Fruit fly (Drosophila melanogaster) whole organism, embryonic: ENCODE results near the gene chic.

Source experiments
- Asciz ChIP-seq: fragments of 200-800 bp; sonication (Bioruptor generic); optimal IDR thresholded peaks from 2 replicates; lab custom pipeline; 2017; ENCODE audit warnings: missing biosample characterization, mild to moderate bottlenecking, missing genetic modification characterization, missing genetic modification reagents
- Atf-2 ChIP-seq: fragments of 200-800 bp; sonication (Bioruptor generic); optimal IDR thresholded peaks from 2 replicates; lab custom pipeline; 2016; ENCODE audit warnings: missing biosample characterization, missing genetic modification characterization
- B-H1 ChIP-seq: fragments of 200-800 bp; sonication (Bioruptor generic); IDR thresholded peaks from 3 replicates; pipeline ENCODE4 v1.3.6; 2022; ENCODE audit warnings: missing biosample characterization, missing genetic modification characterization
- BEAF-32 ChIP-seq: fragments of 200-800 bp; sonication (Bioruptor generic); optimal IDR thresholded peaks from 3 replicates; lab custom pipeline; 2017; ENCODE audit warnings: missing biosample characterization, missing genetic modification characterization, mild to moderate bottlenecking, moderate library complexity, missing genetic modification reagents
- Bgb ChIP-seq: fragments of 200-800 bp; sonication (Bioruptor generic); IDR thresholded peaks from 2 replicates; pipeline ENCODE4 v1.3.6; 2022; ENCODE audit warnings: missing biosample characterization, missing genetic modification characterization; ENCODE audit not compliant: partially characterized antibody
- CG10147 ChIP-seq: fragments of 200-800 bp; sonication (Bioruptor generic); optimal IDR thresholded peaks from 2 replicates; lab custom pipeline; 2019; ENCODE audit warnings: missing biosample characterization, mild to moderate bottlenecking, missing genetic modification characterization, moderate library complexity
- CG10321 ChIP-seq: fragments of 200-800 bp; sonication (Bioruptor generic); IDR thresholded peaks from 2 replicates; pipeline ENCODE4 v1.3.6; 2022; ENCODE audit warnings: missing biosample characterization, missing genetic modification characterization
- CG10543 ChIP-seq: fragments of 200-800 bp; sonication (Bioruptor generic); optimal IDR thresholded peaks from 3 replicates; lab custom pipeline; 2017; ENCODE audit warnings: missing biosample characterization, mild to moderate bottlenecking, missing genetic modification characterization, moderate library complexity
- CG10979 ChIP-seq: fragments of 200-800 bp; sonication (Bioruptor generic); optimal IDR thresholded peaks from 2 replicates; lab custom pipeline; 2018; ENCODE audit warnings: missing biosample characterization, mild to moderate bottlenecking, missing genetic modification characterization, moderate library complexity
- CG11504 ChIP-seq: fragments of 200-800 bp; sonication (Bioruptor generic); optimal IDR thresholded peaks from 3 replicates; lab custom pipeline; 2019; ENCODE audit warnings: missing biosample characterization, mild to moderate bottlenecking, missing genetic modification characterization, moderate library complexity
- CG11723 ChIP-seq: fragments of 200-800 bp; sonication (Bioruptor generic); optimal IDR thresholded peaks from 2 replicates; lab custom pipeline; 2017; ENCODE audit warnings: missing biosample characterization, mild to moderate bottlenecking, missing genetic modification characterization
- CG12071 ChIP-seq: fragments of 200-800 bp; sonication (Bioruptor generic); optimal IDR thresholded peaks from 3 replicates; lab custom pipeline; 2018; ENCODE audit warnings: missing biosample characterization, mild to moderate bottlenecking, missing genetic modification characterization
- CG15514 ChIP-seq: fragments of 200-800 bp; sonication (Bioruptor generic); optimal IDR thresholded peaks from 3 replicates; lab custom pipeline; 2017; ENCODE audit warnings: missing biosample characterization, missing genetic modification characterization, mild to moderate bottlenecking, moderate library complexity, missing genetic modification reagents
- CG2712 ChIP-seq: fragments of 200-800 bp; optimal IDR thresholded peaks from 3 replicates; lab custom pipeline; 2019; ENCODE audit warnings: missing biosample characterization, mild to moderate bottlenecking, missing genetic modification characterization, moderate library complexity
- CG43689 ChIP-seq: fragments of 200-800 bp; sonication (Bioruptor generic); IDR thresholded peaks from 2 replicates; pipeline ENCODE4 v1.3.6; 2022; ENCODE audit warnings: missing biosample characterization, missing genetic modification characterization
- CG8281 ChIP-seq: fragments of 200-800 bp; sonication (Bioruptor generic); optimal IDR thresholded peaks from 2 replicates; lab custom pipeline; 2018; ENCODE audit warnings: missing biosample characterization, mild to moderate bottlenecking, missing genetic modification characterization, moderate library complexity
- CG8290 ChIP-seq, 3 experiments: fragments of 200-800 bp; sonication (Bioruptor generic); optimal IDR thresholded peaks; 2 replicates each; lab custom pipeline; 2016 to 2019; ENCODE audit warnings: missing biosample characterization in 3 of 3, missing genetic modification characterization in 3 of 3, mild to moderate bottlenecking in 2 of 3, moderate library complexity in 1 of 3
- Dad ChIP-seq: fragments of 200-800 bp; sonication (Bioruptor generic); optimal IDR thresholded peaks from 3 replicates; lab custom pipeline; 2016; ENCODE audit warnings: missing biosample characterization, missing genetic modification characterization
- E2f1 ChIP-seq: fragments of 200-800 bp; sonication (Bioruptor generic); IDR thresholded peaks from 2 replicates; pipeline ENCODE4 v1.3.6; 2022; ENCODE audit warnings: missing biosample characterization, missing genetic modification characterization
- E2f2 ChIP-seq: fragments of 200-800 bp; sonication (Bioruptor generic); IDR thresholded peaks from 2 replicates; pipeline ENCODE4 v1.3.6; 2022; ENCODE audit warnings: missing biosample characterization, missing genetic modification characterization
- GATAe ChIP-seq: fragments of 200-800 bp; sonication (Bioruptor generic); conservative IDR thresholded peaks from 2 replicates; pipeline ENCODE4 v1.3.6; 2022; ENCODE audit warnings: missing biosample characterization, missing genetic modification characterization
- Hr39 ChIP-seq: fragments of >200 bp; optimal IDR thresholded peaks from 2 replicates; lab custom pipeline; 2017
- Hsf ChIP-seq: fragments of 200-800 bp; sonication (Bioruptor generic); optimal IDR thresholded peaks from 3 replicates; lab custom pipeline; 2016; ENCODE audit warnings: missing biosample characterization, missing genetic modification characterization
- Oli ChIP-seq: fragments of 200-800 bp; sonication (Bioruptor generic); optimal IDR thresholded peaks from 2 replicates; lab custom pipeline; 2018; ENCODE audit warnings: missing biosample characterization, mild to moderate bottlenecking, missing genetic modification characterization, moderate library complexity
- YL-1 ChIP-seq: fragments of 200-800 bp; sonication (Bioruptor generic); optimal IDR thresholded peaks from 3 replicates; lab custom pipeline; 2017; ENCODE audit warnings: missing biosample characterization, mild to moderate bottlenecking, missing genetic modification characterization
- amos ChIP-seq: fragments of 200-800 bp; sonication (Bioruptor generic); IDR thresholded peaks from 2 replicates; pipeline ENCODE4 v1.3.6; 2022; ENCODE audit warnings: missing biosample characterization, missing genetic modification characterization; ENCODE audit not compliant: partially characterized antibody
- ash1 ChIP-seq: fragments of 200-800 bp; sonication (Bioruptor generic); optimal IDR thresholded peaks from 2 replicates; lab custom pipeline; 2018; ENCODE audit warnings: missing biosample characterization, mild to moderate bottlenecking, missing genetic modification characterization
- crp ChIP-seq, 2 experiments: fragments of 200-800 bp; sonication (Bioruptor generic); optimal IDR thresholded peaks; 2 replicates in 1 of 2; 3 replicates in 1 of 2; lab custom pipeline; 2017; ENCODE audit warnings: missing biosample characterization in 2 of 2, missing genetic modification characterization in 2 of 2, mild to moderate bottlenecking in 1 of 2, moderate library complexity in 1 of 2
- dysf ChIP-seq: fragments of 200-800 bp; sonication (Bioruptor generic); IDR thresholded peaks from 3 replicates; pipeline ENCODE4 v1.3.6; 2022; ENCODE audit warnings: missing biosample characterization, missing genetic modification characterization
- ftz-f1 ChIP-seq: fragments of 200-800 bp; sonication (Bioruptor generic); optimal IDR thresholded peaks from 2 replicates; lab custom pipeline; 2016; ENCODE audit warnings: missing biosample characterization, missing genetic modification characterization
- gcm ChIP-seq: fragments of 200-800 bp; sonication (Bioruptor generic); optimal IDR thresholded peaks from 2 replicates; lab custom pipeline; 2019; ENCODE audit warnings: missing biosample characterization, mild to moderate bottlenecking, missing genetic modification characterization, moderate library complexity
- gem ChIP-seq: fragments of 200-800 bp; sonication (Bioruptor generic); optimal IDR thresholded peaks from 2 replicates; lab custom pipeline; 2019; ENCODE audit warnings: missing biosample characterization, mild to moderate bottlenecking, missing genetic modification characterization, moderate library complexity
- gro ChIP-seq: fragments of 200-800 bp; sonication (Bioruptor generic); optimal IDR thresholded peaks from 2 replicates; lab custom pipeline; 2016; ENCODE audit warnings: missing biosample characterization, missing genetic modification characterization
- gsb ChIP-seq: fragments of 200-800 bp; sonication (Bioruptor generic); IDR thresholded peaks from 2 replicates; pipeline ENCODE4 v1.3.6; 2022; ENCODE audit warnings: missing biosample characterization, missing genetic modification characterization
- h ChIP-seq: fragments of >200 bp; optimal IDR thresholded peaks from 2 replicates; lab custom pipeline; 2017
- hb ChIP-seq: fragments of 200-800 bp; sonication (Bioruptor generic); IDR thresholded peaks from 3 replicates; pipeline ENCODE4 v1.3.6; 2022; ENCODE audit warnings: missing biosample characterization, missing genetic modification characterization; ENCODE audit not compliant: partially characterized antibody
- insv ChIP-seq, 2 experiments: fragments of 200-800 bp; sonication (Bioruptor generic); optimal IDR thresholded peaks; 3 replicates each; lab custom pipeline; 2016 to 2018; ENCODE audit warnings: missing biosample characterization in 2 of 2, missing genetic modification characterization in 2 of 2
- kah ChIP-seq: fragments of 200-800 bp; sonication (Bioruptor generic); optimal IDR thresholded peaks from 2 replicates; lab custom pipeline; 2018; ENCODE audit warnings: missing biosample characterization, mild to moderate bottlenecking, missing genetic modification characterization
- lbe ChIP-seq: fragments of 200-800 bp; sonication (Bioruptor generic); optimal IDR thresholded peaks from 2 replicates; lab custom pipeline; 2016; ENCODE audit warnings: missing biosample characterization, mild to moderate bottlenecking, missing genetic modification characterization
- nerfin-2 ChIP-seq: fragments of 200-800 bp; sonication (Bioruptor generic); IDR thresholded peaks from 2 replicates; pipeline ENCODE4 v1.3.6; 2022; ENCODE audit warnings: missing biosample characterization, missing genetic modification characterization; ENCODE audit not compliant: partially characterized antibody
- oc ChIP-seq: fragments of 200-800 bp; sonication (Bioruptor generic); optimal IDR thresholded peaks from 2 replicates; lab custom pipeline; 2018; ENCODE audit warnings: missing biosample characterization, mild to moderate bottlenecking, missing genetic modification characterization, moderate library complexity
- pan ChIP-seq, 4 experiments: fragments of >200 bp in 3 of 4; fragments of 200-800 bp in 1 of 4; sonication (Bioruptor generic) in 1 of 4; optimal IDR thresholded peaks in 3 of 4; IDR thresholded peaks in 1 of 4; 2 replicates each; pipeline versions ENCODE4 v1.3.6 to Lab custom; 2017 to 2022; ENCODE audit warnings: missing biosample characterization in 2 of 4, missing genetic modification characterization in 2 of 4, mixed read lengths in 1 of 4
- pho ChIP-seq: fragments of 200-800 bp; sonication (Bioruptor generic); optimal IDR thresholded peaks from 2 replicates; lab custom pipeline; 2016; ENCODE audit warnings: missing biosample characterization, missing genetic modification characterization
- pzg ChIP-seq: fragments of 200-800 bp; sonication (Bioruptor generic); optimal IDR thresholded peaks from 3 replicates; lab custom pipeline; 2018; ENCODE audit warnings: missing biosample characterization, mild to moderate bottlenecking, missing genetic modification characterization, moderate library complexity
- sens ChIP-seq: fragments of 200-800 bp; sonication (Bioruptor generic); peaks from one replicate; lab custom pipeline; 2016; ENCODE audit warnings: missing biosample characterization, missing genetic modification characterization
- stc ChIP-seq: fragments of 200-800 bp; sonication (Bioruptor generic); IDR thresholded peaks from 2 replicates; pipeline ENCODE4 v1.3.6; 2022; ENCODE audit warnings: missing biosample characterization, missing genetic modification characterization
- trem ChIP-seq: fragments of 200-800 bp; optimal IDR thresholded peaks from 3 replicates; lab custom pipeline; 2019; ENCODE audit warnings: missing biosample characterization, mild to moderate bottlenecking, missing genetic modification characterization, moderate library complexity
- wdn ChIP-seq: fragments of 200-800 bp; sonication (Bioruptor generic); IDR thresholded peaks from 2 replicates; pipeline ENCODE4 v1.3.6; 2022; ENCODE audit warnings: missing biosample characterization, missing genetic modification characterization
- yki ChIP-seq: fragments of >200 bp; optimal IDR thresholded peaks from 3 replicates; lab custom pipeline; 2018
- z ChIP-seq: fragments of 200-800 bp; sonication (Bioruptor generic); IDR thresholded peaks from 3 replicates; pipeline ENCODE4 v1.3.6; 2022; ENCODE audit warnings: missing biosample characterization, missing genetic modification characterization

Gene chic

dm6 chr2L:5977070-5977728 lies 3.6 kb downstream of the chic start (continued):
- TF ChIP-seq CG15514, result no peak
- no peak for TF ChIP-seq B-H1
- TF ChIP-seq CG10147, result peak; percentile 33
- no peak for TF ChIP-seq pan (optimal IDR thresholded peaks at IDR 0.05; lab: Kevin White, UChicago)
- TF ChIP-seq pan (GFP tag; optimal IDR thresholded peaks at IDR 0.05 in 1 of 2, IDR thresholded peaks at IDR 0.05 in 1 of 2), result no peak
- TF ChIP-seq ash1 (GFP tag; lab: Kevin White, UChicago), result no peak
- TF ChIP-seq ftz-f1 (GFP tag; lab: Kevin White, UChicago), result peak; percentile 85
- TF ChIP-seq CG10321 (GFP tag; lab: Robert Waterston, UW), result no peak
- TF ChIP-seq crp (GFP tag; optimal IDR thresholded peaks at IDR 0.05; lab: Kevin White, UChicago), result peak in 1 of 2 experiments; percentile 75
- TF ChIP-seq wdn, result no peak
- TF ChIP-seq CG11723 (GFP tag; lab: Kevin White, UChicago), result no peak
- peak; percentile 19 for TF ChIP-seq yki
- no peak for TF ChIP-seq gsb
- TF ChIP-seq stc (GFP tag; lab: Robert Waterston, UW), result no peak
- no peak for TF ChIP-seq insv (GFP tag; optimal IDR thresholded peaks at IDR 0.05; lab: Kevin White, UChicago)
- TF ChIP-seq GATAe (GFP tag; lab: Robert Waterston, UW), result no peak
- peak; percentile 19 for TF ChIP-seq pho (GFP tag; lab: Kevin White, UChicago)
- no peak for TF ChIP-seq Hsf (GFP tag; lab: Kevin White, UChicago)
- peak; percentile 48 for TF ChIP-seq BEAF-32 (GFP tag; lab: Kevin White, UChicago)
- peak; percentile 98 for TF ChIP-seq trem
- TF ChIP-seq Asciz (GFP tag; lab: Kevin White, UChicago), result no peak
- TF ChIP-seq CG8290 (GFP tag; optimal IDR thresholded peaks at IDR 0.05; lab: Kevin White, UChicago), result no peak
- peak in 1 of 2 experiments; percentile 17 for TF ChIP-seq CG8290 (tag; optimal IDR thresholded peaks at IDR 0.05; lab: Kevin White, UChicago)
- TF ChIP-seq kah (GFP tag; lab: Kevin White, UChicago), result no peak
- no peak for TF ChIP-seq gcm (GFP tag; lab: Kevin White, UChicago)
- TF ChIP-seq Oli, result no peak
- TF ChIP-seq sens, result peak; percentile 74
- no peak for TF ChIP-seq amos (GFP tag; lab: Robert Waterston, UW)
- no peak for TF ChIP-seq Dad (GFP tag; lab: Kevin White, UChicago)
- TF ChIP-seq CG12071 (GFP tag; lab: Kevin White, UChicago), result peak; percentile 8
- no peak for TF ChIP-seq nerfin-2
- peak; percentile 2 for TF ChIP-seq CG11504
- no peak for TF ChIP-seq Hr39 (lab: Kevin White, UChicago)
- no peak for TF ChIP-seq CG10979 (tag; lab: Kevin White, UChicago)
- TF ChIP-seq gem (tag; lab: Kevin White, UChicago), result no peak
- no peak for TF ChIP-seq CG8281 (tag; lab: Kevin White, UChicago)
- peak; percentile 51 for TF ChIP-seq CG10543 (GFP tag; lab: Kevin White, UChicago)
- TF ChIP-seq z (GFP tag; lab: Robert Waterston, UW), result no peak
- TF ChIP-seq Atf-2, result no peak
- TF ChIP-seq hb, result no peak
- TF ChIP-seq CG43689 (GFP tag; lab: Robert Waterston, UW), result no peak
- TF ChIP-seq E2f1 (GFP tag; lab: Robert Waterston, UW), result no peak
- TF ChIP-seq pzg (GFP tag; lab: Kevin White, UChicago), result peak; percentile 15
- TF ChIP-seq E2f2 (GFP tag; lab: Robert Waterston, UW), result no peak
- TF ChIP-seq YL-1 (GFP tag; lab: Kevin White, UChicago), result peak; percentile 10
- TF ChIP-seq gro (GFP tag; lab: Kevin White, UChicago), result no peak
- no peak for TF ChIP-seq h (lab: Kevin White, UChicago)
- TF ChIP-seq oc (tag; lab: Kevin White, UChicago), result no peak
- no peak for TF ChIP-seq Bgb (GFP tag; lab: Robert Waterston, UW)
- peak; percentile 10 for TF ChIP-seq CG2712 (tag; lab: Kevin White, UChicago)
- peak; percentile 19 for TF ChIP-seq lbe (GFP tag; lab: Kevin White, UChicago)
- no peak for TF ChIP-seq dysf (GFP tag; lab: Robert Waterston, UW)
